Worm (Caenorhabditis elegans) whole organism, late embryonic: Measurements from ENCODE around the gene srxa-9.

ENCODE experiments used
- C38D4.7 ChIP-seq: fragments of 200-800 bp; sonication (Bioruptor generic); optimal IDR thresholded peaks from 2 replicates; lab custom pipeline; 2018; ENCODE audit warnings: mild to moderate bottlenecking, missing genetic modification characterization, moderate library complexity, missing compliant biosample characterization
- F13H6.1 ChIP-seq: sonication (generic microtip); optimal IDR thresholded peaks from 2 replicates; lab custom pipeline; 2016; ENCODE audit warnings: missing genetic modification characterization, missing compliant biosample characterization
- K02D7.2 ChIP-seq: sonication (generic microtip); optimal IDR thresholded peaks from 2 replicates; lab custom pipeline; 2017; ENCODE audit warnings: mild to moderate bottlenecking, missing genetic modification characterization, missing compliant biosample characterization
- T23F11.4 ChIP-seq: fragments of 200-800 bp; sonication (Bioruptor generic); optimal IDR thresholded peaks from 2 replicates; lab custom pipeline; 2018; ENCODE audit warnings: mild to moderate bottlenecking, missing genetic modification characterization, missing compliant biosample characterization
- ahr-1 ChIP-seq: sonication (generic microtip); optimal IDR thresholded peaks from 2 replicates; lab custom pipeline; 2016; ENCODE audit warnings: missing genetic modification characterization, missing compliant biosample characterization
- ceh-14 ChIP-seq: sonication (generic microtip); optimal IDR thresholded peaks from 2 replicates; lab custom pipeline; 2016; ENCODE audit warnings: missing genotype, missing genetic modification characterization, missing compliant biosample characterization
- ceh-18 ChIP-seq: sonication (generic microtip); optimal IDR thresholded peaks from 2 replicates; lab custom pipeline; 2016; ENCODE audit warnings: missing genetic modification characterization, missing compliant biosample characterization
- ceh-2 ChIP-seq: sonication (generic microtip); optimal IDR thresholded peaks from 2 replicates; lab custom pipeline; 2016; ENCODE audit warnings: missing genotype, missing genetic modification characterization, missing compliant biosample characterization
- ceh-22 ChIP-seq: sonication (generic microtip); optimal IDR thresholded peaks from 2 replicates; lab custom pipeline; 2017; ENCODE audit warnings: missing biosample characterization, missing genetic modification characterization
- ceh-24 ChIP-seq: sonication (generic microtip); optimal IDR thresholded peaks from 2 replicates; lab custom pipeline; 2016; ENCODE audit warnings: mild to moderate bottlenecking, missing genetic modification characterization, missing compliant biosample characterization
- ceh-30 ChIP-seq: fragments of 150-350 bp; optimal IDR thresholded peaks from 2 replicates; lab custom pipeline; 2014; ENCODE audit warnings: missing biosample characterization, missing genetic modification characterization
- ceh-34 ChIP-seq: sonication (generic microtip); optimal IDR thresholded peaks from 2 replicates; lab custom pipeline; 2016; ENCODE audit warnings: mild to moderate bottlenecking, missing genetic modification characterization, missing compliant biosample characterization
- ceh-45 ChIP-seq: fragments of 200-800 bp; sonication (Bioruptor generic); IDR thresholded peaks from 2 replicates; pipeline ENCODE4 v1.3.6; 2022; ENCODE audit warnings: missing genetic modification reagents, missing genetic modification characterization, missing compliant biosample characterization
- ceh-48 ChIP-seq: sonication (generic microtip); optimal IDR thresholded peaks from 2 replicates; lab custom pipeline; 2016; ENCODE audit warnings: missing genetic modification characterization, inconsistent platforms, missing compliant biosample characterization
- ceh-6 ChIP-seq: fragments of 200-800 bp; sonication (Bioruptor generic); optimal IDR thresholded peaks from 2 replicates; lab custom pipeline; 2018; ENCODE audit warnings: mild to moderate bottlenecking, missing genetic modification characterization, missing compliant biosample characterization
- ceh-9 ChIP-seq: sonication (generic microtip); optimal IDR thresholded peaks from 2 replicates; lab custom pipeline; 2016; ENCODE audit warnings: mild to moderate bottlenecking, missing genetic modification characterization, inconsistent platforms, missing compliant biosample characterization
- che-1 ChIP-seq: sonication (generic microtip); optimal IDR thresholded peaks from 2 replicates; lab custom pipeline; 2016; ENCODE audit warnings: mild to moderate bottlenecking, missing genetic modification characterization, missing compliant biosample characterization
- dmd-4 ChIP-seq: sonication (generic microtip); optimal IDR thresholded peaks from 2 replicates; lab custom pipeline; 2016; ENCODE audit warnings: borderline replicate concordance, missing genetic modification characterization, missing compliant biosample characterization
- dve-1 ChIP-seq: sonication (generic microtip); optimal IDR thresholded peaks from 2 replicates; lab custom pipeline; 2017; ENCODE audit warnings: antibody characterized with exemption, mild to moderate bottlenecking, missing genetic modification characterization, missing compliant biosample characterization
- elt-4 ChIP-seq: sonication (generic microtip); optimal IDR thresholded peaks from 2 replicates; lab custom pipeline; 2016; ENCODE audit warnings: missing genetic modification characterization, missing compliant biosample characterization
- ets-4 ChIP-seq: sonication (generic microtip); optimal IDR thresholded peaks from 2 replicates; lab custom pipeline; 2016; ENCODE audit warnings: missing genetic modification characterization, missing compliant biosample characterization
- fax-1 ChIP-seq: sonication (generic microtip); optimal IDR thresholded peaks from 2 replicates; lab custom pipeline; 2016; ENCODE audit warnings: missing genotype, missing genetic modification characterization, missing compliant biosample characterization
- hlh-13 ChIP-seq: fragments of 200-800 bp; sonication (Bioruptor generic); optimal IDR thresholded peaks from 2 replicates; lab custom pipeline; 2018; ENCODE audit warnings: mild to moderate bottlenecking, missing genetic modification characterization, missing compliant biosample characterization
- hlh-15 ChIP-seq: sonication (generic microtip); optimal IDR thresholded peaks from 2 replicates; lab custom pipeline; 2016; ENCODE audit warnings: missing genetic modification characterization, missing compliant biosample characterization
- hlh-6 ChIP-seq: sonication (generic microtip); optimal IDR thresholded peaks from 2 replicates; lab custom pipeline; 2016; ENCODE audit warnings: missing genotype, missing genetic modification characterization, missing compliant biosample characterization
- hlh-8 ChIP-seq: sonication (generic microtip); optimal IDR thresholded peaks from 2 replicates; lab custom pipeline; 2016; ENCODE audit warnings: missing genotype, missing genetic modification characterization, missing compliant biosample characterization
- lim-6 ChIP-seq: sonication (generic microtip); optimal IDR thresholded peaks from 2 replicates; lab custom pipeline; 2016; ENCODE audit warnings: missing genetic modification characterization, missing compliant biosample characterization
- madf-2 ChIP-seq: sonication (generic microtip); optimal IDR thresholded peaks from 2 replicates; lab custom pipeline; 2017; ENCODE audit warnings: missing genetic modification characterization, missing compliant biosample characterization
- nhr-232 ChIP-seq: sonication (generic microtip); optimal IDR thresholded peaks from 2 replicates; lab custom pipeline; 2016; ENCODE audit warnings: missing genetic modification characterization, missing compliant biosample characterization
- pax-1 ChIP-seq: fragments of 150-350 bp; optimal IDR thresholded peaks from 2 replicates; lab custom pipeline; 2014; ENCODE audit warnings: missing biosample characterization, missing genetic modification characterization
- pha-2 ChIP-seq: sonication (generic microtip); optimal IDR thresholded peaks from 2 replicates; lab custom pipeline; 2017; ENCODE audit warnings: mild to moderate bottlenecking, missing genetic modification characterization, missing compliant biosample characterization
- pha-4 ChIP-seq: fragments of 150-350 bp; optimal IDR thresholded peaks from 2 replicates; lab custom pipeline; 2018; ENCODE audit warnings: missing biosample characterization, missing genetic modification reagents, missing genetic modification characterization
- pros-1 ChIP-seq: fragments of 150-350 bp; optimal IDR thresholded peaks from 2 replicates; lab custom pipeline; 2014; ENCODE audit warnings: missing biosample characterization, missing genetic modification reagents, missing genetic modification characterization
- rnt-1 ChIP-seq: sonication (generic microtip); optimal IDR thresholded peaks from 2 replicates; lab custom pipeline; 2016; ENCODE audit warnings: missing genetic modification characterization, missing compliant biosample characterization
- sox-2 ChIP-seq: fragments of 200-800 bp; sonication (Bioruptor generic); IDR thresholded peaks from 2 replicates; pipeline ENCODE4 v1.3.6; 2022; ENCODE audit warnings: missing genetic modification reagents, missing genetic modification characterization, missing compliant biosample characterization
- sox-4 ChIP-seq: sonication (generic microtip); optimal IDR thresholded peaks from 2 replicates; lab custom pipeline; 2017; ENCODE audit warnings: mild to moderate bottlenecking, missing genetic modification characterization, inconsistent platforms, missing compliant biosample characterization
- ttx-3 ChIP-seq: sonication (generic microtip); optimal IDR thresholded peaks from 2 replicates; lab custom pipeline; 2016; ENCODE audit warnings: missing genetic modification reagents, missing genetic modification characterization, missing compliant biosample characterization
- unc-3 ChIP-seq, 2 experiments: fragments of 200-800 bp in 1 of 2; sonication (Bioruptor generic) in 1 of 2; sonication (generic microtip) in 1 of 2; conservative IDR thresholded peaks in 1 of 2; optimal IDR thresholded peaks in 1 of 2; 2 replicates each; pipeline versions ENCODE4 v1.3.6 to Lab custom; 2016 to 2022; ENCODE audit warnings: missing compliant biosample characterization in 2 of 2, missing genetic modification characterization in 2 of 2, missing genetic modification reagents in 1 of 2
- unc-42 ChIP-seq: sonication (generic microtip); optimal IDR thresholded peaks from 2 replicates; lab custom pipeline; 2016; ENCODE audit warnings: missing genotype, missing genetic modification characterization, missing compliant biosample characterization
- unc-86 ChIP-seq: sonication (generic microtip); optimal IDR thresholded peaks from 2 replicates; lab custom pipeline; 2016; ENCODE audit warnings: missing genetic modification characterization, missing compliant biosample characterization
- zip-5 ChIP-seq: sonication (generic microtip); optimal IDR thresholded peaks from 2 replicates; lab custom pipeline; 2016; ENCODE audit warnings: missing genetic modification characterization, missing compliant biosample characterization
- ztf-16 ChIP-seq: sonication (generic microtip); optimal IDR thresholded peaks from 2 replicates; lab custom pipeline; 2017; ENCODE audit warnings: missing genetic modification characterization, missing compliant biosample characterization

srxa-9 gene

ce11 chrX:15707366-15707892 lies 39.4 kb upstream of the srxa-9 start (continued):
- TF ChIP-seq F13H6.1 (tag; lab: Kevin White, UChicago) (peak; percentile 92), nhr-232 (no peak), hlh-6 (tag; lab: Kevin White, UChicago) (peak; percentile 64), T23F11.4 (GFP tag; lab: Kevin White, UChicago) (no peak), hlh-15 (tag; lab: Kevin White, UChicago) (no peak), hlh-13 (GFP tag; lab: Kevin White, UChicago) (no peak), unc-3 (GFP tag; conservative IDR thresholded peaks at IDR 0.05; lab: Robert Waterston, UW) (peak; percentile 39; the same call in 1 of the 2 replicates), unc-3 (tag; optimal IDR thresholded peaks at IDR 0.05; lab: Kevin White, UChicago) (no peak), sox-2 (peak; percentile 52), pax-1 (tag; lab: Kevin White, UChicago) (no peak), ahr-1 (tag; lab: Kevin White, UChicago) (no peak), unc-42 (tag; lab: Kevin White, UChicago) (peak; percentile 76), dmd-4 (tag; lab: Kevin White, UChicago) (no peak), ceh-6 (no peak), ceh-45 (GFP tag; lab: Robert Waterston, UW) (0 out of 2 replicates have a peak, but pooled peaks have one; percentile 25), ceh-18 (tag; lab: Kevin White, UChicago) (peak; percentile 94), madf-2 (tag; lab: Kevin White, UChicago) (peak; percentile 31), unc-86 (tag; lab: Kevin White, UChicago) (no peak), K02D7.2 (no peak), ceh-22 (tag; lab: Kevin White, UChicago) (no peak), che-1 (no peak), pha-4 (tag; lab: Kevin White, UChicago) (no peak), ceh-9 (tag; lab: Kevin White, UChicago) (no peak), dve-1 (tag; lab: Kevin White, UChicago) (peak; percentile 4), ceh-24 (tag; lab: Kevin White, UChicago) (no peak), ztf-16 (no peak), zip-5 (no peak), ets-4 (tag; lab: Kevin White, UChicago) (peak; percentile 59), ceh-30 (tag; lab: Kevin White, UChicago) (peak; percentile 63), elt-4 (tag; lab: Kevin White, UChicago) (no peak), ceh-14 (tag; lab: Kevin White, UChicago) (peak; percentile 79), sox-4 (tag; lab: Kevin White, UChicago) (no peak), ttx-3 (tag; lab: Kevin White, UChicago) (peak; percentile 47), hlh-8 (tag; lab: Kevin White, UChicago) (no peak), ceh-2 (tag; lab: Kevin White, UChicago) (peak; percentile 68), lim-6 (no peak), C38D4.7 (GFP tag; lab: Kevin White, UChicago) (no peak), rnt-1 (tag; lab: Kevin White, UChicago) (peak; percentile 90), ceh-48 (no peak)
- TF ChIP-seq, all 69 proteins: peak for 32

- TF ChIP-seq ceh-34 (tag; lab: Kevin White, UChicago) (no peak), pha-2 (tag; lab: Kevin White, UChicago) (no peak), lim-6 (no peak), ceh-14 (tag; lab: Kevin White, UChicago) (no peak), pros-1 (tag; lab: Kevin White, UChicago) (no peak), hlh-13 (GFP tag; lab: Kevin White, UChicago) (no peak), nhr-232 (no peak), fax-1 (tag; lab: Kevin White, UChicago) (no peak), che-1 (no peak), dmd-4 (tag; lab: Kevin White, UChicago) (no peak), pax-1 (tag; lab: Kevin White, UChicago) (no peak), T23F11.4 (GFP tag; lab: Kevin White, UChicago) (no peak), hlh-8 (tag; lab: Kevin White, UChicago) (no peak)
Measured at ce11 chrX:15707913-15708312, 38.9 kb upstream of the srxa-9 start, which contains the start of gene nhr-48. TSS of gene nhr-48 (plus strand) at chrX:15708213.
